Fruit fly (Drosophila melanogaster) whole organism, embryonic: Measurements from ENCODE around the gene dmrt11E.

ENCODE experiments used
- CG14441 ChIP-seq: fragments of 200-800 bp; sonication (Bioruptor generic); IDR thresholded peaks from 2 replicates; pipeline ENCODE4 v1.3.6; 2022; ENCODE audit warnings: missing biosample characterization, missing genetic modification characterization
- CG14667 ChIP-seq: fragments of 200-800 bp; sonication (Bioruptor generic); IDR thresholded peaks from 2 replicates; pipeline ENCODE4 v1.3.6; 2022; ENCODE audit warnings: missing biosample characterization, missing genetic modification characterization
- CG15073 ChIP-seq: fragments of 200-800 bp; sonication (Bioruptor generic); optimal IDR thresholded peaks from 2 replicates; lab custom pipeline; 2016; ENCODE audit warnings: missing biosample characterization, missing genetic modification characterization
- CG17612 ChIP-seq: fragments of 200-800 bp; sonication (Bioruptor generic); IDR thresholded peaks from 2 replicates; pipeline ENCODE4 v1.3.6; 2022; ENCODE audit warnings: missing biosample characterization, missing genetic modification characterization
- CG2129 ChIP-seq: fragments of 200-800 bp; sonication (Bioruptor generic); IDR thresholded peaks from 2 replicates; pipeline ENCODE4 v1.3.6; 2022; ENCODE audit warnings: missing biosample characterization, missing genetic modification characterization; ENCODE audit not compliant: partially characterized antibody
- CG2202 ChIP-seq: fragments of 200-800 bp; sonication (Bioruptor generic); optimal IDR thresholded peaks from 2 replicates; lab custom pipeline; 2018; ENCODE audit warnings: missing biosample characterization, mild to moderate bottlenecking, missing genetic modification characterization
- CG30431 ChIP-seq: fragments of 200-800 bp; sonication (Bioruptor generic); optimal IDR thresholded peaks from 2 replicates; lab custom pipeline; 2017; ENCODE audit warnings: missing biosample characterization, missing genetic modification characterization
- CG34224 ChIP-seq: fragments of 200-800 bp; sonication (Bioruptor generic); IDR thresholded peaks from 3 replicates; pipeline ENCODE4 v1.3.6; 2022; ENCODE audit warnings: missing biosample characterization, missing genetic modification characterization; ENCODE audit not compliant: partially characterized antibody
- CG34422 ChIP-seq: fragments of 200-800 bp; sonication (Bioruptor generic); IDR thresholded peaks from 3 replicates; pipeline ENCODE4 v1.3.6; 2022; ENCODE audit warnings: missing biosample characterization, missing genetic modification characterization
- CG4282 ChIP-seq: fragments of 200-800 bp; sonication (Bioruptor generic); optimal IDR thresholded peaks from 2 replicates; lab custom pipeline; 2016; ENCODE audit warnings: missing biosample characterization, missing genetic modification characterization
- CG4424 ChIP-seq: fragments of 200-800 bp; sonication (Bioruptor generic); optimal IDR thresholded peaks from 3 replicates; lab custom pipeline; 2016; ENCODE audit warnings: missing biosample characterization, missing genetic modification characterization
- CG4707 ChIP-seq: fragments of 200-800 bp; sonication (Bioruptor generic); optimal IDR thresholded peaks from 2 replicates; lab custom pipeline; 2018; ENCODE audit warnings: missing biosample characterization, mild to moderate bottlenecking, missing genetic modification characterization, moderate library complexity
- CG4730 ChIP-seq: fragments of 200-800 bp; sonication (Bioruptor generic); IDR thresholded peaks from 2 replicates; pipeline ENCODE4 v1.3.6; 2022; ENCODE audit warnings: missing biosample characterization, missing genetic modification characterization
- CG7556 ChIP-seq: fragments of 200-800 bp; sonication (Bioruptor generic); optimal IDR thresholded peaks from 2 replicates; lab custom pipeline; 2017; ENCODE audit warnings: missing biosample characterization, mild to moderate bottlenecking, missing genetic modification characterization
- CG8281 ChIP-seq: fragments of 200-800 bp; sonication (Bioruptor generic); optimal IDR thresholded peaks from 2 replicates; lab custom pipeline; 2018; ENCODE audit warnings: missing biosample characterization, mild to moderate bottlenecking, missing genetic modification characterization, moderate library complexity
- CG8944 ChIP-seq: fragments of 200-800 bp; sonication (Bioruptor generic); optimal IDR thresholded peaks from 3 replicates; lab custom pipeline; 2016; ENCODE audit warnings: missing biosample characterization, missing genetic modification characterization
- E2f2 ChIP-seq: fragments of 200-800 bp; sonication (Bioruptor generic); IDR thresholded peaks from 2 replicates; pipeline ENCODE4 v1.3.6; 2022; ENCODE audit warnings: missing biosample characterization, missing genetic modification characterization
- Eip74EF ChIP-seq, 2 experiments: fragments of 200-800 bp in 1 of 2; fragments of >200 bp in 1 of 2; sonication (Bioruptor generic) in 1 of 2; optimal IDR thresholded peaks; 2 replicates each; lab custom pipeline; 2017 to 2019; ENCODE audit warnings: missing biosample characterization in 2 of 2, missing genetic modification characterization in 2 of 2, mild to moderate bottlenecking in 1 of 2, moderate library complexity in 1 of 2
- Ets97D ChIP-seq: fragments of 200-800 bp; sonication (Bioruptor generic); optimal IDR thresholded peaks from 3 replicates; lab custom pipeline; 2016; ENCODE audit warnings: missing biosample characterization, missing genetic modification characterization
- Gsc ChIP-seq: fragments of 200-800 bp; sonication (Bioruptor generic); IDR thresholded peaks from 2 replicates; pipeline ENCODE4 v1.3.6; 2022; ENCODE audit warnings: missing biosample characterization, missing genetic modification characterization
- HLH3B ChIP-seq: fragments of 200-800 bp; sonication (Bioruptor generic); IDR thresholded peaks from 2 replicates; pipeline ENCODE4 v1.3.6; 2022; ENCODE audit warnings: missing biosample characterization, missing genetic modification characterization
- Kr ChIP-seq: fragments of 200-800 bp; sonication (Bioruptor generic); optimal IDR thresholded peaks from 2 replicates; lab custom pipeline; 2017; ENCODE audit warnings: missing biosample characterization, mild to moderate bottlenecking, missing genetic modification characterization
- Mad ChIP-seq: fragments of 200-800 bp; sonication (Bioruptor generic); optimal IDR thresholded peaks from 2 replicates; lab custom pipeline; 2016; ENCODE audit warnings: missing biosample characterization, missing genetic modification characterization
- Max ChIP-seq: fragments of 200-800 bp; sonication (Bioruptor generic); optimal IDR thresholded peaks from 2 replicates; lab custom pipeline; 2016; ENCODE audit warnings: missing biosample characterization, mild to moderate bottlenecking, missing genetic modification characterization
- Med ChIP-seq: fragments of 200-800 bp; sonication (Bioruptor generic); peaks from one replicate; lab custom pipeline; 2016; ENCODE audit warnings: missing biosample characterization, missing genetic modification characterization, mild to moderate bottlenecking, inconsistent platforms, moderate library complexity
- Nf-YB ChIP-seq: fragments of 200-800 bp; sonication (Bioruptor generic); optimal IDR thresholded peaks from 3 replicates; lab custom pipeline; 2019; ENCODE audit warnings: missing biosample characterization, mild to moderate bottlenecking, missing genetic modification characterization, moderate library complexity
- Optix ChIP-seq: fragments of 200-800 bp; sonication (Bioruptor generic); IDR thresholded peaks from 3 replicates; pipeline ENCODE4 v1.3.6; 2022; ENCODE audit warnings: missing biosample characterization, missing genetic modification characterization
- Rx ChIP-seq: fragments of 200-800 bp; sonication (Bioruptor generic); IDR thresholded peaks from 2 replicates; pipeline ENCODE4 v1.3.6; 2022; ENCODE audit warnings: missing biosample characterization, missing genetic modification characterization
- Spps ChIP-seq: fragments of 200-800 bp; sonication (Bioruptor generic); optimal IDR thresholded peaks from 2 replicates; lab custom pipeline; 2018; ENCODE audit warnings: missing biosample characterization, mild to moderate bottlenecking, missing genetic modification characterization
- Trl ChIP-seq, 3 experiments: fragments of >200 bp in 2 of 3; fragments of 200-800 bp in 1 of 3; sonication (Bioruptor generic) in 1 of 3; optimal IDR thresholded peaks; 2 replicates in 1 of 3; 3 replicates in 2 of 3; lab custom pipeline; 2016 to 2017; ENCODE audit warnings: missing biosample characterization in 1 of 3, missing genetic modification characterization in 1 of 3
- amos ChIP-seq: fragments of 200-800 bp; sonication (Bioruptor generic); IDR thresholded peaks from 2 replicates; pipeline ENCODE4 v1.3.6; 2022; ENCODE audit warnings: missing biosample characterization, missing genetic modification characterization; ENCODE audit not compliant: partially characterized antibody
- crol ChIP-seq: fragments of 200-800 bp; sonication (Bioruptor generic); IDR thresholded peaks from 2 replicates; pipeline ENCODE4 v1.3.6; 2022; ENCODE audit warnings: missing biosample characterization, missing genetic modification characterization
- dpn ChIP-seq, 2 experiments: fragments of 200-800 bp; sonication (Bioruptor generic); optimal IDR thresholded peaks; 3 replicates each; lab custom pipeline; 2016; ENCODE audit warnings: missing biosample characterization in 2 of 2, missing genetic modification characterization in 2 of 2
- dysf ChIP-seq: fragments of 200-800 bp; sonication (Bioruptor generic); IDR thresholded peaks from 3 replicates; pipeline ENCODE4 v1.3.6; 2022; ENCODE audit warnings: missing biosample characterization, missing genetic modification characterization
- ftz-f1 ChIP-seq: fragments of 200-800 bp; sonication (Bioruptor generic); optimal IDR thresholded peaks from 2 replicates; lab custom pipeline; 2016; ENCODE audit warnings: missing biosample characterization, missing genetic modification characterization
- hb ChIP-seq: fragments of 200-800 bp; sonication (Bioruptor generic); IDR thresholded peaks from 3 replicates; pipeline ENCODE4 v1.3.6; 2022; ENCODE audit warnings: missing biosample characterization, missing genetic modification characterization; ENCODE audit not compliant: partially characterized antibody
- jigr1 ChIP-seq: fragments of 200-800 bp; sonication (Bioruptor generic); IDR thresholded peaks from 3 replicates; pipeline ENCODE4 v1.3.6; 2022; ENCODE audit warnings: missing biosample characterization, missing genetic modification characterization
- kah ChIP-seq: fragments of 200-800 bp; sonication (Bioruptor generic); optimal IDR thresholded peaks from 2 replicates; lab custom pipeline; 2018; ENCODE audit warnings: missing biosample characterization, mild to moderate bottlenecking, missing genetic modification characterization
- pros ChIP-seq: fragments of 200-800 bp; sonication (Bioruptor generic); optimal IDR thresholded peaks from 3 replicates; lab custom pipeline; 2019; ENCODE audit warnings: missing biosample characterization, mild to moderate bottlenecking, missing genetic modification characterization, moderate library complexity
- scrt ChIP-seq: fragments of 200-800 bp; sonication (Bioruptor generic); optimal IDR thresholded peaks from 2 replicates; lab custom pipeline; 2018; ENCODE audit warnings: missing biosample characterization, mild to moderate bottlenecking, missing genetic modification characterization, moderate library complexity
- slou ChIP-seq: fragments of 200-800 bp; sonication (Bioruptor generic); optimal IDR thresholded peaks from 3 replicates; lab custom pipeline; 2016; ENCODE audit warnings: missing biosample characterization, missing genetic modification characterization
- slp2 ChIP-seq: fragments of 200-800 bp; sonication (Bioruptor generic); optimal IDR thresholded peaks from 2 replicates; lab custom pipeline; 2016; ENCODE audit warnings: missing biosample characterization, missing genetic modification characterization
- sqz ChIP-seq: fragments of 200-800 bp; sonication (Bioruptor generic); optimal IDR thresholded peaks from 3 replicates; lab custom pipeline; 2018; ENCODE audit warnings: missing biosample characterization, mild to moderate bottlenecking, missing genetic modification characterization
- stwl ChIP-seq: fragments of 200-800 bp; sonication (Bioruptor generic); optimal IDR thresholded peaks from 3 replicates; lab custom pipeline; 2018; ENCODE audit warnings: missing biosample characterization, mild to moderate bottlenecking, missing genetic modification characterization, moderate library complexity
- tll ChIP-seq, 2 experiments: fragments of 200-800 bp in 1 of 2; fragments of >200 bp in 1 of 2; sonication (Bioruptor generic) in 1 of 2; optimal IDR thresholded peaks; 2 replicates each; lab custom pipeline; 2017 to 2019; ENCODE audit warnings: missing biosample characterization in 2 of 2, missing genetic modification characterization in 2 of 2, mild to moderate bottlenecking in 1 of 2, moderate library complexity in 1 of 2
- tna ChIP-seq: fragments of 200-800 bp; sonication (Bioruptor generic); IDR thresholded peaks from 2 replicates; pipeline ENCODE4 v1.3.6; 2022; ENCODE audit warnings: missing biosample characterization, missing genetic modification characterization; ENCODE audit not compliant: partially characterized antibody
- unpg ChIP-seq: fragments of 200-800 bp; sonication (Bioruptor generic); optimal IDR thresholded peaks from 3 replicates; lab custom pipeline; 2018; ENCODE audit warnings: missing biosample characterization, mild to moderate bottlenecking, missing genetic modification characterization, moderate library complexity
- vvl ChIP-seq: fragments of 200-800 bp; sonication (Bioruptor generic); IDR thresholded peaks from 2 replicates; pipeline ENCODE4 v1.3.6; 2022; ENCODE audit warnings: missing biosample characterization, missing genetic modification characterization
- wek ChIP-seq: fragments of 200-800 bp; sonication (Bioruptor generic); optimal IDR thresholded peaks from 3 replicates; lab custom pipeline; 2018; ENCODE audit warnings: missing biosample characterization, mild to moderate bottlenecking, missing genetic modification characterization, moderate library complexity

dmrt11E gene

dm6 chrX:13334434-13335146, 33.4 kb upstream of the dmrt11E start (continued):
- no peak for TF ChIP-seq Kr
- TF ChIP-seq scrt (GFP tag; lab: Kevin White, UChicago), result no peak
- TF ChIP-seq jigr1 (GFP tag; lab: Robert Waterston, UW), result no peak
- no peak for TF ChIP-seq slou (GFP tag; lab: Kevin White, UChicago)
- no peak for TF ChIP-seq crol
- no peak for TF ChIP-seq CG17612 (GFP tag; lab: Robert Waterston, UW)
- peak; percentile 30 for TF ChIP-seq CG8944 (GFP tag; lab: Kevin White, UChicago)
- TF ChIP-seq slp2 (GFP tag; lab: Kevin White, UChicago), result no peak
- TF ChIP-seq CG2129 (GFP tag; lab: Robert Waterston, UW), result no peak
- no peak for TF ChIP-seq CG4424 (GFP tag; lab: Kevin White, UChicago)
- no peak for TF ChIP-seq Gsc
- peak; percentile 13; the same call in 1 of the 3 replicates for TF ChIP-seq CG34224 (GFP tag; lab: Robert Waterston, UW)
- peak; percentile 44; the same call in 1 of the 2 replicates for TF ChIP-seq amos (GFP tag; lab: Robert Waterston, UW)
- TF ChIP-seq HLH3B (GFP tag; lab: Robert Waterston, UW), result peak; percentile 38; the same call in 1 of the 2 replicates
- no peak for TF ChIP-seq Eip74EF (GFP tag; optimal IDR thresholded peaks at IDR 0.05; lab: Kevin White, UChicago)
- no peak for TF ChIP-seq Optix (GFP tag; lab: Robert Waterston, UW)
- TF ChIP-seq tll (GFP tag; optimal IDR thresholded peaks at IDR 0.05; lab: Kevin White, UChicago), result no peak
- TF ChIP-seq E2f2 (GFP tag; lab: Robert Waterston, UW), result peak; percentile 95
- TF ChIP-seq Trl (optimal IDR thresholded peaks at IDR 0.05; lab: Kevin White, UChicago), result no peak
- peak; percentile 52 for TF ChIP-seq Trl (GFP tag; optimal IDR thresholded peaks at IDR 0.05; lab: Kevin White, UChicago)
- no peak for TF ChIP-seq Spps (tag; lab: Kevin White, UChicago)
- peak; percentile 96 for TF ChIP-seq stwl (tag; lab: Kevin White, UChicago)
- TF ChIP-seq CG4282 (GFP tag; lab: Kevin White, UChicago), result no peak
- no peak for TF ChIP-seq dysf (GFP tag; lab: Robert Waterston, UW)
- TF ChIP-seq CG34422 (GFP tag; lab: Robert Waterston, UW), result no peak
- no peak for TF ChIP-seq CG14667 (GFP tag; lab: Robert Waterston, UW)
- 0 out of 2 replicates have a peak, but pooled peaks have one; percentile 9 for TF ChIP-seq vvl (GFP tag; lab: Robert Waterston, UW)
- TF ChIP-seq Max (GFP tag; lab: Kevin White, UChicago), result peak; percentile 29
- TF ChIP-seq dpn (GFP tag; optimal IDR thresholded peaks at IDR 0.05; lab: Kevin White, UChicago), result peak; percentile 52 to 62
- TF ChIP-seq CG8281 (tag; lab: Kevin White, UChicago), result no peak
- no peak for TF ChIP-seq kah (GFP tag; lab: Kevin White, UChicago)
- TF ChIP-seq Ets97D (GFP tag; lab: Kevin White, UChicago), result peak; percentile 72
- TF ChIP-seq CG2202 (tag; lab: Kevin White, UChicago), result peak; percentile 15
- peak; percentile 0 for TF ChIP-seq ftz-f1 (GFP tag; lab: Kevin White, UChicago)
- TF ChIP-seq CG15073 (GFP tag; lab: Kevin White, UChicago), result no peak
- no peak for TF ChIP-seq CG14441 (GFP tag; lab: Robert Waterston, UW)
- no peak for TF ChIP-seq Rx
- no peak for TF ChIP-seq unpg (GFP tag; lab: Kevin White, UChicago)
- TF ChIP-seq Med (GFP tag; lab: Kevin White, UChicago), result peak; percentile 93
- TF ChIP-seq tna (GFP tag; lab: Robert Waterston, UW), result no peak; the same call in 1 of the 2 replicates
- TF ChIP-seq Mad (GFP tag; lab: Kevin White, UChicago), result peak; percentile 41
- no peak for TF ChIP-seq sqz (GFP tag; lab: Kevin White, UChicago)
- TF ChIP-seq CG30431, result no peak
- no peak for TF ChIP-seq wek
- no peak for TF ChIP-seq CG4730 (GFP tag; lab: Robert Waterston, UW)
- TF ChIP-seq CG4707 (GFP tag; lab: Kevin White, UChicago), result no peak
- peak; percentile 1 for TF ChIP-seq CG7556 (GFP tag; lab: Kevin White, UChicago)
- TF ChIP-seq Nf-YB (GFP tag; lab: Kevin White, UChicago), result no peak
- TF ChIP-seq pros (GFP tag; lab: Kevin White, UChicago), result no peak
- no peak for TF ChIP-seq hb (GFP tag; lab: Robert Waterston, UW)
